Fruit fly (Drosophila melanogaster) whole organism, embryonic: Measurements from ENCODE around the gene CG33110.

Experiments used
- Antp ChIP-seq: fragments of 200-800 bp; sonication (Bioruptor generic); optimal IDR thresholded peaks from 3 replicates; lab custom pipeline; 2016; ENCODE audit warnings: missing biosample characterization, missing genetic modification characterization
- CG10147 ChIP-seq: fragments of 200-800 bp; sonication (Bioruptor generic); optimal IDR thresholded peaks from 2 replicates; lab custom pipeline; 2019; ENCODE audit warnings: missing biosample characterization, mild to moderate bottlenecking, missing genetic modification characterization, moderate library complexity
- CG10431 ChIP-seq: fragments of 200-800 bp; sonication (Bioruptor generic); optimal IDR thresholded peaks from 3 replicates; lab custom pipeline; 2018; ENCODE audit warnings: missing biosample characterization, mild to moderate bottlenecking, missing genetic modification characterization
- CG10979 ChIP-seq: fragments of 200-800 bp; sonication (Bioruptor generic); optimal IDR thresholded peaks from 2 replicates; lab custom pipeline; 2018; ENCODE audit warnings: missing biosample characterization, mild to moderate bottlenecking, missing genetic modification characterization, moderate library complexity
- CG11456 ChIP-seq: fragments of 200-800 bp; sonication (Bioruptor generic); IDR thresholded peaks from 3 replicates; pipeline ENCODE4 v1.3.6; 2022; ENCODE audit warnings: missing biosample characterization, missing genetic modification characterization
- CG11723 ChIP-seq: fragments of 200-800 bp; sonication (Bioruptor generic); optimal IDR thresholded peaks from 2 replicates; lab custom pipeline; 2017; ENCODE audit warnings: missing biosample characterization, mild to moderate bottlenecking, missing genetic modification characterization
- CG13123 ChIP-seq: fragments of 200-800 bp; sonication (Bioruptor generic); optimal IDR thresholded peaks from 2 replicates; lab custom pipeline; 2016; ENCODE audit warnings: missing biosample characterization, missing genetic modification characterization
- CG15601 ChIP-seq: fragments of 200-800 bp; sonication (Bioruptor generic); optimal IDR thresholded peaks from 3 replicates; lab custom pipeline; 2019; ENCODE audit warnings: missing biosample characterization, mild to moderate bottlenecking, missing genetic modification characterization, moderate library complexity
- CG2120 ChIP-seq: fragments of 200-800 bp; sonication (Bioruptor generic); optimal IDR thresholded peaks from 3 replicates; lab custom pipeline; 2016; ENCODE audit warnings: missing biosample characterization, missing genetic modification characterization
- CG2202 ChIP-seq: fragments of 200-800 bp; sonication (Bioruptor generic); optimal IDR thresholded peaks from 2 replicates; lab custom pipeline; 2018; ENCODE audit warnings: missing biosample characterization, mild to moderate bottlenecking, missing genetic modification characterization
- CG30020 ChIP-seq: fragments of 200-800 bp; optimal IDR thresholded peaks from 2 replicates; lab custom pipeline; 2019; ENCODE audit warnings: missing biosample characterization, mild to moderate bottlenecking, missing genetic modification characterization, moderate library complexity
- CG31224 ChIP-seq: fragments of 200-800 bp; sonication (Bioruptor generic); IDR thresholded peaks from 2 replicates; pipeline ENCODE4 v1.3.6; 2022; ENCODE audit warnings: missing biosample characterization, missing genetic modification characterization
- CG4820 ChIP-seq: fragments of 200-800 bp; sonication (Bioruptor generic); optimal IDR thresholded peaks from 3 replicates; lab custom pipeline; 2016; ENCODE audit warnings: missing biosample characterization, missing genetic modification characterization
- CG6175 ChIP-seq: fragments of 200-800 bp; sonication (Bioruptor generic); IDR thresholded peaks from 3 replicates; pipeline ENCODE4 v1.3.6; 2022; ENCODE audit warnings: missing biosample characterization, missing genetic modification characterization
- CG7372 ChIP-seq: fragments of 200-800 bp; sonication (Bioruptor generic); IDR thresholded peaks from 2 replicates; pipeline ENCODE4 v1.3.6; 2022; ENCODE audit warnings: missing biosample characterization, missing genetic modification characterization
- CG7786 ChIP-seq: fragments of 200-800 bp; sonication (Bioruptor generic); optimal IDR thresholded peaks from 2 replicates; lab custom pipeline; 2016; ENCODE audit warnings: missing biosample characterization, missing genetic modification characterization
- CG7987 ChIP-seq: fragments of 200-800 bp; sonication (Bioruptor generic); optimal IDR thresholded peaks from 2 replicates; lab custom pipeline; 2018; ENCODE audit warnings: missing biosample characterization, mild to moderate bottlenecking, missing genetic modification characterization, moderate library complexity
- CG8290 ChIP-seq, 3 experiments: fragments of 200-800 bp; sonication (Bioruptor generic); optimal IDR thresholded peaks; 2 replicates each; lab custom pipeline; 2016 to 2019; ENCODE audit warnings: missing biosample characterization in 3 of 3, missing genetic modification characterization in 3 of 3, mild to moderate bottlenecking in 2 of 3, moderate library complexity in 1 of 3
- CG8478 ChIP-seq: fragments of >200 bp; optimal IDR thresholded peaks from 2 replicates; lab custom pipeline; 2018
- CG8765 ChIP-seq: fragments of 200-800 bp; sonication (Bioruptor generic); IDR thresholded peaks from 2 replicates; pipeline ENCODE4 v1.3.6; 2022; ENCODE audit warnings: missing biosample characterization, missing genetic modification characterization
- CG9817 ChIP-seq: fragments of 200-800 bp; sonication (Bioruptor generic); optimal IDR thresholded peaks from 2 replicates; lab custom pipeline; 2018; ENCODE audit warnings: missing biosample characterization, mild to moderate bottlenecking, missing genetic modification characterization, moderate library complexity
- Eip74EF ChIP-seq, 2 experiments: fragments of 200-800 bp in 1 of 2; fragments of >200 bp in 1 of 2; sonication (Bioruptor generic) in 1 of 2; optimal IDR thresholded peaks; 2 replicates each; lab custom pipeline; 2017 to 2019; ENCODE audit warnings: missing biosample characterization in 2 of 2, missing genetic modification characterization in 2 of 2, mild to moderate bottlenecking in 1 of 2, moderate library complexity in 1 of 2
- Fer2 ChIP-seq: fragments of 200-800 bp; sonication (Bioruptor generic); optimal IDR thresholded peaks from 2 replicates; lab custom pipeline; 2018; ENCODE audit warnings: missing biosample characterization, mild to moderate bottlenecking, missing genetic modification characterization, moderate library complexity
- HmgD ChIP-seq: fragments of 200-800 bp; sonication (Bioruptor generic); optimal IDR thresholded peaks from 3 replicates; lab custom pipeline; 2016; ENCODE audit warnings: missing biosample characterization, missing genetic modification characterization
- HmgZ ChIP-seq: fragments of 200-800 bp; sonication (Bioruptor generic); optimal IDR thresholded peaks from 2 replicates; lab custom pipeline; 2018; ENCODE audit warnings: missing biosample characterization, mild to moderate bottlenecking, missing genetic modification characterization
- NK7.1 ChIP-seq: fragments of 200-800 bp; sonication (Bioruptor generic); optimal IDR thresholded peaks from 3 replicates; lab custom pipeline; 2016; ENCODE audit warnings: missing biosample characterization, missing genetic modification characterization
- Oaz ChIP-seq: fragments of 200-800 bp; sonication (Bioruptor generic); IDR thresholded peaks from 2 replicates; pipeline ENCODE4 v1.3.6; 2022; ENCODE audit warnings: missing biosample characterization, missing genetic modification characterization
- Stat92E ChIP-seq, 3 experiments: fragments of >200 bp in 2 of 3; fragments of 200-800 bp in 1 of 3; sonication (Bioruptor generic) in 1 of 3; optimal IDR thresholded peaks; 2 replicates each; lab custom pipeline; 2017 to 2019; ENCODE audit warnings: missing biosample characterization in 3 of 3, missing genetic modification characterization in 3 of 3, mild to moderate bottlenecking in 1 of 3, moderate library complexity in 1 of 3
- Trl ChIP-seq, 3 experiments: fragments of >200 bp in 2 of 3; fragments of 200-800 bp in 1 of 3; sonication (Bioruptor generic) in 1 of 3; optimal IDR thresholded peaks; 2 replicates in 1 of 3; 3 replicates in 2 of 3; lab custom pipeline; 2016 to 2017; ENCODE audit warnings: missing biosample characterization in 1 of 3, missing genetic modification characterization in 1 of 3
- ab ChIP-seq: fragments of 200-800 bp; sonication (Bioruptor generic); optimal IDR thresholded peaks from 2 replicates; lab custom pipeline; 2016; ENCODE audit warnings: missing biosample characterization, missing genetic modification characterization
- bcd ChIP-seq: fragments of 200-800 bp; sonication (Bioruptor generic); optimal IDR thresholded peaks from 2 replicates; lab custom pipeline; 2017; ENCODE audit warnings: missing biosample characterization, mild to moderate bottlenecking, missing genetic modification characterization
- chif ChIP-seq, 2 experiments: fragments of 200-800 bp; sonication (Bioruptor generic); optimal IDR thresholded peaks; 3 replicates each; lab custom pipeline; 2016; ENCODE audit warnings: missing biosample characterization in 2 of 2, missing genetic modification characterization in 2 of 2
- disco-r ChIP-seq: fragments of 200-800 bp; sonication (Bioruptor generic); optimal IDR thresholded peaks from 2 replicates; lab custom pipeline; 2016; ENCODE audit warnings: missing biosample characterization, missing genetic modification characterization
- dmrt11E ChIP-seq: fragments of 200-800 bp; sonication (Bioruptor generic); optimal IDR thresholded peaks from 3 replicates; lab custom pipeline; 2018; ENCODE audit warnings: missing biosample characterization, mild to moderate bottlenecking, missing genetic modification characterization, moderate library complexity
- en ChIP-seq: fragments of 200-800 bp; sonication (Bioruptor generic); optimal IDR thresholded peaks from 2 replicates; lab custom pipeline; 2016; ENCODE audit warnings: missing biosample characterization, missing genetic modification characterization
- gem ChIP-seq: fragments of 200-800 bp; sonication (Bioruptor generic); optimal IDR thresholded peaks from 2 replicates; lab custom pipeline; 2019; ENCODE audit warnings: missing biosample characterization, mild to moderate bottlenecking, missing genetic modification characterization, moderate library complexity
- kni ChIP-seq: fragments of 200-800 bp; sonication (Bioruptor generic); optimal IDR thresholded peaks from 3 replicates; lab custom pipeline; 2017; ENCODE audit warnings: mild to moderate bottlenecking, missing biosample characterization, missing genetic modification reagents, missing genetic modification characterization
- lbe ChIP-seq: fragments of 200-800 bp; sonication (Bioruptor generic); optimal IDR thresholded peaks from 2 replicates; lab custom pipeline; 2016; ENCODE audit warnings: missing biosample characterization, mild to moderate bottlenecking, missing genetic modification characterization
- pan ChIP-seq, 4 experiments: fragments of >200 bp in 3 of 4; fragments of 200-800 bp in 1 of 4; sonication (Bioruptor generic) in 1 of 4; optimal IDR thresholded peaks in 3 of 4; IDR thresholded peaks in 1 of 4; 2 replicates each; pipeline versions ENCODE4 v1.3.6 to Lab custom; 2017 to 2022; ENCODE audit warnings: missing biosample characterization in 2 of 4, missing genetic modification characterization in 2 of 4, mixed read lengths in 1 of 4
- ranshi ChIP-seq: fragments of 200-800 bp; sonication (Bioruptor generic); IDR thresholded peaks from 2 replicates; pipeline ENCODE4 v1.3.6; 2022; ENCODE audit warnings: missing biosample characterization, missing genetic modification characterization
- sens-2 ChIP-seq: fragments of 200-800 bp; sonication (Bioruptor generic); IDR thresholded peaks from 2 replicates; pipeline ENCODE4 v1.3.6; 2022; ENCODE audit warnings: missing biosample characterization, missing genetic modification characterization
- sima ChIP-seq: fragments of 200-800 bp; sonication (Bioruptor generic); optimal IDR thresholded peaks from 2 replicates; lab custom pipeline; 2016; ENCODE audit warnings: missing biosample characterization, missing genetic modification characterization
- sr ChIP-seq: fragments of 200-800 bp; sonication (Bioruptor generic); IDR thresholded peaks from 3 replicates; pipeline ENCODE4 v1.3.6; 2022; ENCODE audit warnings: missing biosample characterization, missing genetic modification characterization
- toy ChIP-seq: fragments of 200-800 bp; sonication (Bioruptor generic); IDR thresholded peaks from 2 replicates; pipeline ENCODE4 v1.3.6; 2022; ENCODE audit warnings: missing biosample characterization, missing genetic modification characterization
- tup ChIP-seq: fragments of 200-800 bp; sonication (Bioruptor generic); optimal IDR thresholded peaks from 2 replicates; lab custom pipeline; 2016; ENCODE audit warnings: missing biosample characterization, mild to moderate bottlenecking, missing genetic modification characterization, moderate library complexity
- tx ChIP-seq: fragments of 200-800 bp; sonication (Bioruptor generic); optimal IDR thresholded peaks from 2 replicates; lab custom pipeline; 2016; ENCODE audit warnings: missing biosample characterization, missing genetic modification characterization
- unc-4 ChIP-seq: fragments of 200-800 bp; sonication (Bioruptor generic); IDR thresholded peaks from 2 replicates; pipeline ENCODE4 v1.3.6; 2022; ENCODE audit warnings: missing biosample characterization, missing genetic modification characterization; ENCODE audit not compliant: partially characterized antibody
- zf30C ChIP-seq: fragments of 200-800 bp; sonication (Bioruptor generic); optimal IDR thresholded peaks from 3 replicates; lab custom pipeline; 2018; ENCODE audit warnings: missing biosample characterization, mild to moderate bottlenecking, missing genetic modification characterization

CG33110 gene

DNA sequence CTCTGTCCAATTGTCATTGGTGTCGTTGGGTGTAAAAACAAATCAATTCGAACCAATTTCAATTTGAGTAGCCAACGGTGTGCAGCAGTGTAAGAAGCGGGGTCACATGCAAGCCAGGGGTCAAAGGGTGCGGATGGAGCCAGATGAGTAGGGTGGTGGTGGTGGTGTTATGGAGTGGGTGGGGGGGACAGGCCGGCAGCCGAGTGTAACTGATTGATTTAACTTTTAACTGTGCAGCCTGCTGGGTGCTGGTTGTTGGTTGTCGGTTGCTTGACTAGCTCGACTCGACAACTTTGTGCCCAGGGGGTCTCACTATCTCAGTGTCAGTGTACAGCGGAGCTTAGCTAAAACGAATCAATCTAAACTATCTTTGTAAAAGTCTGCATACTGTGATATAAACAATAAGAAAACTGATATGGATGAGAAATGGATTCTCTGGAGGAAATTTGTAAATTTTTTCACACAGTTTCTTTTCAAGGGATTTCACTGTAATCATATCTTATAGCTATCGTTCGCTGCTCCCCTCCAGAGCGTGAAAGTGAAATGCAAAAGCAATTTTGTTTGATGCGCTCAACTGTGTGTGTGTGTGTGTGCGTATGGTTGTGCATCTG lies 27.5 kb downstream of the CG33110 start (continued):
- TF ChIP-seq CG2120 (GFP tag; lab: Kevin White, UChicago) (peak; percentile 49), CG11456 (GFP tag; lab: Robert Waterston, UW) (peak; percentile 73; the same call in 2 of the 3 replicates), HmgZ (tag; lab: Kevin White, UChicago) (no peak), CG6175 (no peak), Eip74EF (GFP tag; optimal IDR thresholded peaks at IDR 0.05; lab: Kevin White, UChicago) (no peak), HmgD (GFP tag; lab: Kevin White, UChicago) (no peak), CG13123 (no peak), CG10147 (GFP tag; lab: Kevin White, UChicago) (no peak), CG7987 (GFP tag; lab: Kevin White, UChicago) (no peak), CG4820 (GFP tag; lab: Kevin White, UChicago) (peak; percentile 67), en (GFP tag; lab: Kevin White, UChicago) (peak; percentile 45), pan (optimal IDR thresholded peaks at IDR 0.05; lab: Kevin White, UChicago) (no peak), pan (GFP tag; optimal IDR thresholded peaks at IDR 0.05 in 1 of 2, IDR thresholded peaks at IDR 0.05 in 1 of 2) (peak in 1 of 2 experiments; percentile 76), ab (GFP tag; lab: Kevin White, UChicago) (no peak), sima (GFP tag; lab: Kevin White, UChicago) (no peak), tup (GFP tag; lab: Kevin White, UChicago) (no peak), CG31224 (GFP tag; lab: Robert Waterston, UW) (peak; percentile 41; the same call in 1 of the 2 replicates), CG10431 (GFP tag; lab: Kevin White, UChicago) (no peak), CG8765 (GFP tag; lab: Robert Waterston, UW) (no peak), CG2202 (tag; lab: Kevin White, UChicago) (peak; percentile 55), CG11723 (GFP tag; lab: Kevin White, UChicago) (no peak), CG7372 (0 out of 2 replicates have a peak, but pooled peaks have one; percentile 37), Stat92E (GFP tag; optimal IDR thresholded peaks at IDR 0.05; lab: Kevin White, UChicago) (no peak), bcd (GFP tag; lab: Kevin White, UChicago) (no peak), disco-r (GFP tag; lab: Kevin White, UChicago) (no peak), tx (peak; percentile 60), CG8478 (no peak), sens-2 (GFP tag; lab: Robert Waterston, UW) (peak; percentile 69), gem (no peak), CG15601 (tag; lab: Kevin White, UChicago) (no peak), chif (GFP tag; optimal IDR thresholded peaks at IDR 0.05; lab: Kevin White, UChicago) (peak; percentile 56 to 76), zf30C (no peak), lbe (GFP tag; lab: Kevin White, UChicago) (no peak), NK7.1 (GFP tag; lab: Kevin White, UChicago) (peak; percentile 12), Trl (optimal IDR thresholded peaks at IDR 0.05; lab: Kevin White, UChicago) (no peak), Trl (GFP tag; optimal IDR thresholded peaks at IDR 0.05; lab: Kevin White, UChicago) (peak; percentile 57), CG7786 (GFP tag; lab: Kevin White, UChicago) (peak; percentile 46), CG9817 (tag; lab: Kevin White, UChicago) (peak; percentile 74), Fer2 (tag; lab: Kevin White, UChicago) (no peak), unc-4 (no peak), Antp (GFP tag; lab: Kevin White, UChicago) (peak; percentile 79), CG10979 (peak; percentile 77), kni (GFP tag; lab: Kevin White, UChicago) (no peak), toy (GFP tag; lab: Robert Waterston, UW) (no peak), ranshi (GFP tag; lab: Robert Waterston, UW) (peak; percentile 83), CG8290 (GFP tag; optimal IDR thresholded peaks at IDR 0.05; lab: Kevin White, UChicago) (no peak), CG8290 (tag; optimal IDR thresholded peaks at IDR 0.05; lab: Kevin White, UChicago) (no peak), dmrt11E (tag; lab: Kevin White, UChicago) (peak; percentile 71), CG30020 (tag; lab: Kevin White, UChicago) (no peak), Oaz (GFP tag; lab: Robert Waterston, UW) (no peak; the same call in 1 of the 2 replicates), sr (GFP tag; lab: Robert Waterston, UW) (no peak)
